Worm (Caenorhabditis elegans) whole organism, L4 larva: ENCODE data around the gene K10H10.7.

Experiments
- F49E8.2 ChIP-seq: sonication (generic microtip); optimal IDR thresholded peaks from 2 replicates; lab custom pipeline; 2016; ENCODE audit warnings: missing compliant biosample characterization, mild to moderate bottlenecking, missing genetic modification characterization, borderline replicate concordance
- Y48G9A.11 ChIP-seq: fragments of 200-800 bp; sonication (Bioruptor generic); IDR thresholded peaks from 2 replicates; pipeline ENCODE4 v1.3.6; 2022; ENCODE audit warnings: missing genetic modification reagents, missing genetic modification characterization, missing compliant biosample characterization
- ZK546.5 ChIP-seq, 2 experiments: sonication (generic microtip); optimal IDR thresholded peaks; 2 replicates each; lab custom pipeline; 2017; ENCODE audit warnings: missing biosample characterization in 2 of 2, missing genetic modification characterization in 2 of 2
- aha-1 ChIP-seq: fragments of 150-350 bp; peaks from one replicate; lab custom pipeline; 2014; ENCODE audit warnings: missing biosample characterization, missing genetic modification characterization
- ama-1 ChIP-seq: fragments of 150-350 bp; optimal IDR thresholded peaks from 2 replicates; lab custom pipeline; 2014; ENCODE audit warnings: inconsistent platforms, mixed read lengths
- ceh-44 ChIP-seq: fragments of 200-800 bp; sonication (Bioruptor generic); IDR thresholded peaks from 2 replicates; pipeline ENCODE4 v1.3.6; 2022; ENCODE audit warnings: missing genetic modification reagents, missing genetic modification characterization, missing compliant biosample characterization
- ceh-62 ChIP-seq: sonication (generic microtip); optimal IDR thresholded peaks from 2 replicates; lab custom pipeline; 2017; ENCODE audit warnings: missing biosample characterization, missing genetic modification characterization
- daf-19 ChIP-seq: fragments of 200-800 bp; sonication (Bioruptor generic); conservative IDR thresholded peaks from 2 replicates; pipeline ENCODE4 v1.3.6; 2022; ENCODE audit warnings: missing genetic modification characterization, missing compliant biosample characterization
- dmd-8 ChIP-seq: fragments of 200-800 bp; sonication (Bioruptor generic); IDR thresholded peaks from 2 replicates; pipeline ENCODE4 v1.3.6; 2022; ENCODE audit warnings: missing genetic modification characterization, missing compliant biosample characterization
- dmd-9 ChIP-seq: fragments of 200-800 bp; sonication (Bioruptor generic); IDR thresholded peaks from 2 replicates; pipeline ENCODE4 v1.3.6; 2022; ENCODE audit warnings: missing genetic modification reagents, missing genetic modification characterization, missing compliant biosample characterization
- dpl-1 ChIP-seq: fragments of 150-350 bp; optimal IDR thresholded peaks from 2 replicates; lab custom pipeline; 2014; ENCODE audit warnings: missing biosample characterization, missing genetic modification reagents, missing genetic modification characterization
- duxl-1 ChIP-seq: sonication (generic microtip); optimal IDR thresholded peaks from 2 replicates; lab custom pipeline; 2016; ENCODE audit warnings: mild to moderate bottlenecking, missing genetic modification characterization, moderate library complexity, missing compliant biosample characterization; ENCODE audit not compliant: poor library complexity
- fkh-10 ChIP-seq: fragments of 150-350 bp; optimal IDR thresholded peaks from 2 replicates; lab custom pipeline; 2014; ENCODE audit warnings: missing biosample characterization, missing genetic modification reagents, missing genetic modification characterization
- lin-38 ChIP-seq: fragments of 200-800 bp; sonication (Bioruptor generic); IDR thresholded peaks from 2 replicates; pipeline ENCODE4 v1.3.6; 2022; ENCODE audit warnings: missing genetic modification reagents, missing genetic modification characterization, missing compliant biosample characterization
- lin-39 ChIP-seq: fragments of 150-350 bp; optimal IDR thresholded peaks from 2 replicates; lab custom pipeline; 2014; ENCODE audit warnings: missing biosample characterization, missing genetic modification reagents, missing genetic modification characterization
- lir-3 ChIP-seq: sonication (generic microtip); optimal IDR thresholded peaks from 2 replicates; lab custom pipeline; 2016; ENCODE audit warnings: mild to moderate bottlenecking, missing genetic modification characterization, missing compliant biosample characterization
- madf-5 ChIP-seq, 2 experiments: fragments of 200-800 bp; sonication (Bioruptor generic); IDR thresholded peaks; 2 replicates each; pipeline ENCODE4 v1.3.6; 2022; ENCODE audit warnings: missing compliant biosample characterization in 2 of 2, missing genetic modification characterization in 2 of 2
- mep-1 ChIP-seq: fragments of 150-350 bp; sonication (generic microtip); optimal IDR thresholded peaks from 3 replicates; lab custom pipeline; 2014; ENCODE audit warnings: missing biosample characterization, missing genetic modification characterization
- mes-2 ChIP-seq: sonication (generic microtip); optimal IDR thresholded peaks from 2 replicates; lab custom pipeline; 2016; ENCODE audit warnings: missing genotype, mild to moderate bottlenecking, missing genetic modification characterization, missing compliant biosample characterization; ENCODE audit not compliant: poor library complexity, severe bottlenecking
- nhr-10 ChIP-seq: fragments of 150-350 bp; optimal IDR thresholded peaks from 2 replicates; lab custom pipeline; 2014; ENCODE audit warnings: missing biosample characterization, missing genetic modification characterization
- nhr-25 ChIP-seq: sonication (generic microtip); optimal IDR thresholded peaks from 2 replicates; lab custom pipeline; 2017; ENCODE audit warnings: missing genetic modification characterization, mild to moderate bottlenecking, missing compliant biosample characterization, antibody characterized with exemption, moderate library complexity, borderline replicate concordance; ENCODE audit not compliant: insufficient read depth
- nhr-28 ChIP-seq: fragments of 150-350 bp; optimal IDR thresholded peaks from 2 replicates; lab custom pipeline; 2014; ENCODE audit warnings: missing biosample characterization, missing genetic modification characterization
- nhr-77 ChIP-seq: fragments of 150-350 bp; optimal IDR thresholded peaks from 2 replicates; lab custom pipeline; 2014; ENCODE audit warnings: missing biosample characterization, missing genetic modification characterization
- pha-4 ChIP-seq, 2 experiments: fragments of 150-350 bp in 1 of 2; fragments of 200-800 bp in 1 of 2; sonication (Bioruptor generic) in 1 of 2; IDR thresholded peaks in 1 of 2; optimal IDR thresholded peaks in 1 of 2; 2 replicates each; pipeline versions ENCODE4 v1.3.6 to Lab custom; 2014 to 2022; ENCODE audit warnings: missing genetic modification characterization in 2 of 2, missing genetic modification reagents in 2 of 2, missing biosample characterization in 1 of 2, missing compliant biosample characterization in 1 of 2
- pqm-1 ChIP-seq: sonication (generic microtip); optimal IDR thresholded peaks from 2 replicates; lab custom pipeline; 2017; ENCODE audit warnings: missing biosample characterization, missing genetic modification characterization
- rbr-2 ChIP-seq: sonication (generic microtip); optimal IDR thresholded peaks from 2 replicates; lab custom pipeline; 2016; ENCODE audit warnings: missing genotype, missing genetic modification characterization, missing compliant biosample characterization
- skn-1 ChIP-seq: fragments of 150-350 bp; optimal IDR thresholded peaks from 2 replicates; lab custom pipeline; 2014; ENCODE audit warnings: missing biosample characterization, missing genetic modification characterization
- snpc-1.2 ChIP-seq: fragments of 200-800 bp; sonication (Bioruptor generic); IDR thresholded peaks from 2 replicates; pipeline ENCODE4 v1.3.6; 2022; ENCODE audit warnings: missing genetic modification reagents, missing genetic modification characterization, missing compliant biosample characterization
- unc-130 ChIP-seq: sonication (generic microtip); optimal IDR thresholded peaks from 2 replicates; lab custom pipeline; 2016; ENCODE audit warnings: missing genetic modification reagents, missing genetic modification characterization, missing compliant biosample characterization
- unc-62 ChIP-seq, 3 experiments: fragments of 150-350 bp in 1 of 3; sonication (generic microtip); optimal IDR thresholded peaks in 2 of 3; peaks in 1 of 3; 1 replicate in 1 of 3; 2 replicates in 2 of 3; lab custom pipeline; 2014 to 2017; ENCODE audit warnings: missing biosample characterization in 3 of 3, missing genetic modification characterization in 3 of 3, missing genetic modification reagents in 3 of 3, missing genotype in 1 of 3
- vab-7 ChIP-seq: fragments of 200-800 bp; sonication (Bioruptor generic); IDR thresholded peaks from 2 replicates; pipeline ENCODE4 v1.3.6; 2022; ENCODE audit warnings: missing genetic modification reagents, missing genetic modification characterization, missing compliant biosample characterization
- zfp-2 ChIP-seq: sonication (generic microtip); optimal IDR thresholded peaks from 2 replicates; lab custom pipeline; 2016; ENCODE audit warnings: mild to moderate bottlenecking, missing genetic modification characterization, missing compliant biosample characterization
- zip-11 ChIP-seq: fragments of 200-800 bp; sonication (Bioruptor generic); IDR thresholded peaks from 2 replicates; pipeline ENCODE4 v1.3.6; 2022; ENCODE audit warnings: missing genetic modification characterization, missing compliant biosample characterization
- ztf-11 ChIP-seq: fragments of 150-350 bp; optimal IDR thresholded peaks from 2 replicates; lab custom pipeline; 2014; ENCODE audit warnings: missing biosample characterization, missing genetic modification characterization
- ztf-7 ChIP-seq: fragments of 150-350 bp; optimal IDR thresholded peaks from 2 replicates; lab custom pipeline; 2014; ENCODE audit warnings: missing biosample characterization, missing genetic modification characterization

The K10H10.7 gene

ce11 chrII:14488661-14489060 lies 18.8 kb downstream of the K10H10.7 start, which contains the start of gene usp-14 (continued):
- no peak for TF ChIP-seq skn-1 (tag; lab: Kevin White, UChicago)
- peak; percentile 53 for TF ChIP-seq mep-1
- no peak for TF ChIP-seq duxl-1
- no peak for TF ChIP-seq daf-19 (GFP tag; lab: Robert Waterston, UW)
- TF ChIP-seq lir-3 (tag; lab: Kevin White, UChicago), result no peak
- no peak for TF ChIP-seq nhr-25 (tag; lab: Kevin White, UChicago)
- TF ChIP-seq ztf-11, result no peak
- no peak for TF ChIP-seq ama-1 (lab: Kevin White, UChicago)
- TF ChIP-seq nhr-77 (tag; lab: Kevin White, UChicago), result peak; percentile 60
- no peak for TF ChIP-seq unc-62 (GFP tag; optimal IDR thresholded peaks at IDR 0.05 in 1 of 2; lab: Kevin White, UChicago)
- TF ChIP-seq unc-62 (tag; optimal IDR thresholded peaks at IDR 0.05; lab: Kevin White, UChicago), result no peak
- no peak for TF ChIP-seq dmd-9 (GFP tag; lab: Robert Waterston, UW)
- TF ChIP-seq ztf-7 (tag; lab: Kevin White, UChicago), result peak; percentile 23
- no peak for TF ChIP-seq lin-39 (tag; lab: Kevin White, UChicago)
- no peak for TF ChIP-seq zfp-2
- no peak for TF ChIP-seq pqm-1 (tag; lab: Kevin White, UChicago)
- no peak for TF ChIP-seq madf-5 (GFP tag; IDR thresholded peaks at IDR 0.05; lab: Robert Waterston, UW)

ce11 chrII:14483813-14484212 lies 23.6 kb downstream of the K10H10.7 start:
- TF ChIP-seq nhr-77 (tag; lab: Kevin White, UChicago), result no peak
- TF ChIP-seq unc-62 (GFP tag; optimal IDR thresholded peaks at IDR 0.05 in 1 of 2; lab: Kevin White, UChicago), result peak in 1 of 2 experiments; percentile 91
- TF ChIP-seq unc-62 (tag; optimal IDR thresholded peaks at IDR 0.05; lab: Kevin White, UChicago), result no peak
- no peak for TF ChIP-seq ZK546.5 (tag; optimal IDR thresholded peaks at IDR 0.05; lab: Kevin White, UChicago)
- no peak for TF ChIP-seq nhr-10 (tag; lab: Kevin White, UChicago)

DNA sequence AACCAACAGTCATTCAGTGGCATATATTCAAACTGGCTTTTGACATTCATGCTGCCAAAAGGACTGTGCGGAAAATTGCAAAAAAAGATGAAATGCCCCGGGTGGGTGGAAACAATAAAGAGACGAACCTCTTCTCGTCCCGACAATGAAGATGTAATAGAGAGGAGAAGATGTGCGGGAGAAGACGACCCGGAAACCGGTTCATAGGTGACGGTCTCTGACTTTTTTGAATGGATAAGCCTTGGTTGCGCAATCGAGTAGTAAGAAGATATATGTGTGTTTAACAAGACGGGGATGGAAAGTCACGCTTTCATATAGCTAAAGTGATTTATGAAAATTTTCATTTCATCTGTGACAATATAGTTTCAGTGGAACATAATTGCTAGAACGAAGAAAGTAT lies 26.7 kb downstream of the K10H10.7 start:
- TF ChIP-seq zip-11, result no peak
- TF ChIP-seq ceh-62, result no peak
- no peak for TF ChIP-seq rbr-2 (tag; lab: Kevin White, UChicago)
- TF ChIP-seq nhr-28, result peak; percentile 17
- TF ChIP-seq lin-38 (GFP tag; lab: Robert Waterston, UW), result no peak

ce11 chrII:14479583-14480245 lies 27.7 kb downstream of the K10H10.7 start, which contains the start of gene C13B4.1:
Gene C13B4.1 (minus strand): TSS chrII:14479633.
- TF ChIP-seq dmd-8 (no peak), F49E8.2 (tag; lab: Kevin White, UChicago) (peak; percentile 68), dpl-1 (GFP tag; lab: Kevin White, UChicago) (peak; percentile 23), vab-7 (0 out of 2 replicates have a peak, but pooled peaks have one; percentile 19), nhr-10 (tag; lab: Kevin White, UChicago) (no peak), lin-38 (GFP tag; lab: Robert Waterston, UW) (peak; percentile 93), aha-1 (tag; lab: Kevin White, UChicago) (peak; percentile 46), fkh-10 (GFP tag; lab: Kevin White, UChicago) (no peak), snpc-1.2 (GFP tag; lab: Robert Waterston, UW) (0 out of 2 replicates have a peak, but pooled peaks have one; percentile 47), unc-130 (GFP tag; lab: Kevin White, UChicago) (peak; percentile 52), pha-4 (GFP tag; IDR thresholded peaks at IDR 0.05; lab: Robert Waterston, UW) (no peak), pha-4 (tag; optimal IDR thresholded peaks at IDR 0.05; lab: Kevin White, UChicago) (no peak), ceh-44 (GFP tag; lab: Robert Waterston, UW) (0 out of 2 replicates have a peak, but pooled peaks have one; percentile 9), mes-2 (tag; lab: Kevin White, UChicago) (peak; percentile 75), Y48G9A.11 (GFP tag; lab: Robert Waterston, UW) (peak; percentile 48; the same call in 1 of the 2 replicates)
